Worm (Caenorhabditis elegans) whole organism, young adult: ENCODE results near the gene C44C1.1.

Experiments used
- B0336.3 ChIP-seq: fragments of 200-800 bp; sonication (Bioruptor generic); IDR thresholded peaks from 2 replicates; pipeline ENCODE4 v1.3.6; 2022; ENCODE audit warnings: missing genetic modification characterization, missing compliant biosample characterization
- C06A6.2 ChIP-seq: fragments of 200-800 bp; sonication (Bioruptor generic); conservative IDR thresholded peaks from 2 replicates; pipeline ENCODE4 v1.3.6; 2022; ENCODE audit warnings: missing genetic modification characterization, missing compliant biosample characterization
- F10E7.11 ChIP-seq: sonication (generic microtip); optimal IDR thresholded peaks from 2 replicates; lab custom pipeline; 2017; ENCODE audit warnings: mild to moderate bottlenecking, missing genetic modification characterization, moderate library complexity, missing compliant biosample characterization
- F33H1.4 ChIP-seq: fragments of 200-800 bp; sonication (Bioruptor generic); IDR thresholded peaks from 2 replicates; pipeline ENCODE4 v1.3.6; 2022; ENCODE audit warnings: missing genetic modification reagents, missing genetic modification characterization, missing compliant biosample characterization
- F37B4.10 ChIP-seq: fragments of 200-800 bp; sonication (Bioruptor generic); IDR thresholded peaks from 2 replicates; pipeline ENCODE4 v1.3.6; 2022; ENCODE audit warnings: missing genetic modification characterization, missing compliant biosample characterization
- F39B2.1 ChIP-seq: fragments of 200-800 bp; sonication (Bioruptor generic); IDR thresholded peaks from 2 replicates; pipeline ENCODE4 v1.3.6; 2022; ENCODE audit warnings: missing genetic modification reagents, missing genetic modification characterization, missing compliant biosample characterization
- K11D2.4 ChIP-seq: fragments of 200-800 bp; sonication (Bioruptor generic); IDR thresholded peaks from 2 replicates; pipeline ENCODE4 v1.3.6; 2022; ENCODE audit warnings: missing genetic modification reagents, missing genetic modification characterization, missing compliant biosample characterization
- T07F8.4 ChIP-seq: sonication (generic microtip); optimal IDR thresholded peaks from 2 replicates; lab custom pipeline; 2016; ENCODE audit warnings: mild to moderate bottlenecking, missing genetic modification characterization, moderate library complexity, missing compliant biosample characterization
- T26A5.8 ChIP-seq: sonication (generic microtip); optimal IDR thresholded peaks from 2 replicates; lab custom pipeline; 2016; ENCODE audit warnings: missing genetic modification characterization, missing compliant biosample characterization
- Y53G8AR.9 ChIP-seq: fragments of 200-800 bp; sonication (Bioruptor generic); conservative IDR thresholded peaks from 2 replicates; pipeline ENCODE4 v1.3.6; 2022; ENCODE audit warnings: missing genetic modification reagents, missing genetic modification characterization, missing compliant biosample characterization
- Y56A3A.18 ChIP-seq: fragments of 200-800 bp; sonication (Bioruptor generic); IDR thresholded peaks from 2 replicates; pipeline ENCODE4 v1.3.6; 2022; ENCODE audit warnings: missing genetic modification reagents, missing genetic modification characterization, missing compliant biosample characterization
- Y67H2A.10 ChIP-seq: fragments of 200-800 bp; sonication (Bioruptor generic); conservative IDR thresholded peaks from 2 replicates; pipeline ENCODE4 v1.3.6; 2022; ENCODE audit warnings: missing genetic modification reagents, missing genetic modification characterization, missing compliant biosample characterization
- bed-1 ChIP-seq: fragments of 200-800 bp; sonication (Bioruptor generic); IDR thresholded peaks from 2 replicates; pipeline ENCODE4 v1.3.6; 2022; ENCODE audit warnings: missing genetic modification reagents, missing genetic modification characterization, missing compliant biosample characterization
- ceh-27 ChIP-seq: fragments of 200-800 bp; sonication (Bioruptor generic); optimal IDR thresholded peaks from 2 replicates; lab custom pipeline; 2018; ENCODE audit warnings: mild to moderate bottlenecking, missing genetic modification characterization, moderate library complexity, missing compliant biosample characterization
- die-1 ChIP-seq: sonication (generic microtip); optimal IDR thresholded peaks from 2 replicates; lab custom pipeline; 2016; ENCODE audit warnings: missing genotype, mild to moderate bottlenecking, missing genetic modification characterization, missing compliant biosample characterization
- dpff-1 ChIP-seq: sonication (generic microtip); optimal IDR thresholded peaks from 2 replicates; lab custom pipeline; 2017; ENCODE audit warnings: mild to moderate bottlenecking, missing genetic modification characterization, missing compliant biosample characterization
- egl-18 ChIP-seq: fragments of 200-800 bp; sonication (Bioruptor generic); IDR thresholded peaks from 2 replicates; pipeline ENCODE4 v1.3.6; 2022; ENCODE audit warnings: missing genetic modification reagents, missing genetic modification characterization, missing compliant biosample characterization
- egl-44 ChIP-seq: fragments of 200-800 bp; sonication (Bioruptor generic); IDR thresholded peaks from 2 replicates; pipeline ENCODE4 v1.3.6; 2022; ENCODE audit warnings: missing genetic modification reagents, missing genetic modification characterization, missing compliant biosample characterization
- egrh-3 ChIP-seq: fragments of 200-800 bp; sonication (Bioruptor generic); IDR thresholded peaks from 2 replicates; pipeline ENCODE4 v1.3.6; 2022; ENCODE audit warnings: missing genetic modification reagents, missing genetic modification characterization, missing compliant biosample characterization
- ets-4 ChIP-seq: fragments of 200-800 bp; sonication (Bioruptor generic); optimal IDR thresholded peaks from 2 replicates; lab custom pipeline; 2018; ENCODE audit warnings: mild to moderate bottlenecking, missing genetic modification characterization, missing compliant biosample characterization
- fkh-3 ChIP-seq: sonication (generic microtip); optimal IDR thresholded peaks from 2 replicates; lab custom pipeline; 2016; ENCODE audit warnings: mild to moderate bottlenecking, missing genetic modification characterization, missing compliant biosample characterization
- hmg-20 ChIP-seq: fragments of 200-800 bp; sonication (Bioruptor generic); IDR thresholded peaks from 2 replicates; pipeline ENCODE4 v1.3.6; 2022; ENCODE audit warnings: missing genetic modification reagents, missing genetic modification characterization, missing compliant biosample characterization
- hrde-1 ChIP-seq: sonication (generic microtip); optimal IDR thresholded peaks from 2 replicates; lab custom pipeline; 2016; ENCODE audit warnings: missing genetic modification characterization, mild to moderate bottlenecking, missing compliant biosample characterization, moderate library complexity, missing genotype, missing genetic modification reagents, borderline replicate concordance
- hsf-1 ChIP-seq: fragments of 200-800 bp; sonication (Bioruptor generic); IDR thresholded peaks from 2 replicates; pipeline ENCODE4 v1.3.6; 2022; ENCODE audit warnings: missing genetic modification reagents, missing genetic modification characterization, missing compliant biosample characterization
- let-526 ChIP-seq: fragments of 200-800 bp; sonication (Bioruptor generic); IDR thresholded peaks from 2 replicates; pipeline ENCODE4 v1.3.6; 2022; ENCODE audit warnings: missing genetic modification reagents, missing genetic modification characterization, missing compliant biosample characterization
- let-607 ChIP-seq, 2 experiments: fragments of 200-800 bp in 1 of 2; sonication (Bioruptor generic) in 1 of 2; sonication (generic microtip) in 1 of 2; optimal IDR thresholded peaks; 2 replicates each; lab custom pipeline; 2016 to 2018; ENCODE audit warnings: mild to moderate bottlenecking in 2 of 2, missing compliant biosample characterization in 2 of 2, missing genetic modification characterization in 2 of 2, moderate library complexity in 2 of 2, missing genotype in 1 of 2
- lin-54 ChIP-seq: fragments of 200-800 bp; sonication (Bioruptor generic); optimal IDR thresholded peaks from 2 replicates; lab custom pipeline; 2018; ENCODE audit warnings: mild to moderate bottlenecking, missing genetic modification characterization, missing compliant biosample characterization
- lsy-27 ChIP-seq: sonication (generic microtip); optimal IDR thresholded peaks from 2 replicates; lab custom pipeline; 2017; ENCODE audit warnings: missing genetic modification characterization, mild to moderate bottlenecking, missing compliant biosample characterization, antibody characterized with exemption, missing genotype, borderline replicate concordance; ENCODE audit not compliant: insufficient read depth
- madf-10 ChIP-seq: sonication (generic microtip); optimal IDR thresholded peaks from 2 replicates; lab custom pipeline; 2016; ENCODE audit warnings: mild to moderate bottlenecking, missing genetic modification characterization, missing compliant biosample characterization
- madf-6 ChIP-seq: fragments of 200-800 bp; sonication (Bioruptor generic); IDR thresholded peaks from 2 replicates; pipeline ENCODE4 v1.3.6; 2022; ENCODE audit warnings: missing genetic modification reagents, missing genetic modification characterization, missing compliant biosample characterization
- madf-8 ChIP-seq: fragments of 200-800 bp; sonication (Bioruptor generic); conservative IDR thresholded peaks from 2 replicates; pipeline ENCODE4 v1.3.6; 2022; ENCODE audit warnings: missing genetic modification reagents, missing genetic modification characterization, missing compliant biosample characterization
- mes-4 ChIP-seq: sonication (generic microtip); optimal IDR thresholded peaks from 2 replicates; lab custom pipeline; 2016; ENCODE audit warnings: missing genotype, missing genetic modification characterization, missing compliant biosample characterization
- mxl-1 ChIP-seq: sonication (generic microtip); optimal IDR thresholded peaks from 2 replicates; lab custom pipeline; 2016; ENCODE audit warnings: missing genetic modification characterization, missing compliant biosample characterization
- nfya-2 ChIP-seq: fragments of 200-800 bp; sonication (Bioruptor generic); IDR thresholded peaks from 2 replicates; pipeline ENCODE4 v1.3.6; 2022; ENCODE audit warnings: missing genetic modification reagents, missing genetic modification characterization, missing compliant biosample characterization
- nfyb-1 ChIP-seq: fragments of 200-800 bp; sonication (Bioruptor generic); IDR thresholded peaks from 2 replicates; pipeline ENCODE4 v1.3.6; 2022; ENCODE audit warnings: missing genetic modification reagents, missing genetic modification characterization, missing compliant biosample characterization
- nhr-179 ChIP-seq: sonication (generic microtip); optimal IDR thresholded peaks from 2 replicates; lab custom pipeline; 2016; ENCODE audit warnings: mild to moderate bottlenecking, missing genetic modification characterization, missing compliant biosample characterization
- nhr-27 ChIP-seq: fragments of 200-800 bp; sonication (Bioruptor generic); optimal IDR thresholded peaks from 2 replicates; lab custom pipeline; 2018; ENCODE audit warnings: mild to moderate bottlenecking, missing genetic modification characterization, moderate library complexity, missing compliant biosample characterization
- nhr-90 ChIP-seq: sonication (generic microtip); optimal IDR thresholded peaks from 2 replicates; lab custom pipeline; 2016; ENCODE audit warnings: missing genotype, mild to moderate bottlenecking, missing genetic modification characterization, missing compliant biosample characterization
- rcor-1 ChIP-seq: fragments of 200-800 bp; sonication (Bioruptor generic); IDR thresholded peaks from 2 replicates; pipeline ENCODE4 v1.3.6; 2022; ENCODE audit warnings: missing genetic modification reagents, missing genetic modification characterization, missing compliant biosample characterization
- rec-8 ChIP-seq, 2 experiments: sonication (generic microtip); optimal IDR thresholded peaks; 2 replicates each; lab custom pipeline; 2016; ENCODE audit warnings: mild to moderate bottlenecking in 2 of 2, missing genetic modification characterization in 2 of 2, missing genetic modification reagents in 2 of 2, missing genotype in 2 of 2, missing biosample characterization in 1 of 2, missing compliant biosample characterization in 1 of 2, moderate library complexity in 1 of 2
- sdz-38 ChIP-seq: sonication (generic microtip); optimal IDR thresholded peaks from 2 replicates; lab custom pipeline; 2016; ENCODE audit warnings: missing genotype, missing genetic modification characterization, missing compliant biosample characterization
- sea-2 ChIP-seq: fragments of 200-800 bp; sonication (Bioruptor generic); IDR thresholded peaks from 2 replicates; pipeline ENCODE4 v1.3.6; 2022; ENCODE audit warnings: missing genetic modification characterization, missing compliant biosample characterization
- snpc-1.1 ChIP-seq: sonication (generic microtip); optimal IDR thresholded peaks from 2 replicates; lab custom pipeline; 2017; ENCODE audit warnings: missing genetic modification characterization, mild to moderate bottlenecking, missing compliant biosample characterization, antibody characterized with exemption, moderate library complexity, missing genotype, missing genetic modification reagents; ENCODE audit not compliant: insufficient read depth
- sptf-2 ChIP-seq: fragments of 200-800 bp; sonication (Bioruptor generic); optimal IDR thresholded peaks from 2 replicates; lab custom pipeline; 2018; ENCODE audit warnings: mild to moderate bottlenecking, missing genetic modification characterization, missing compliant biosample characterization
- xnd-1 ChIP-seq: sonication (generic microtip); optimal IDR thresholded peaks from 2 replicates; lab custom pipeline; 2016; ENCODE audit warnings: missing genotype, missing genetic modification reagents, missing genetic modification characterization, missing compliant biosample characterization
- ztf-18 ChIP-seq: sonication (generic microtip); optimal IDR thresholded peaks from 2 replicates; lab custom pipeline; 2016; ENCODE audit warnings: missing genotype, mild to moderate bottlenecking, missing genetic modification characterization, missing compliant biosample characterization
- ztf-28 ChIP-seq: fragments of 200-800 bp; sonication (Bioruptor generic); IDR thresholded peaks from 2 replicates; pipeline ENCODE4 v1.3.6; 2022; ENCODE audit warnings: missing genetic modification reagents, missing genetic modification characterization, missing compliant biosample characterization
- ztf-6 ChIP-seq: fragments of 200-800 bp; sonication (Bioruptor generic); IDR thresholded peaks from 2 replicates; pipeline ENCODE4 v1.3.6; 2022; ENCODE audit warnings: missing genetic modification reagents, missing genetic modification characterization, missing compliant biosample characterization

C44C1.1 gene

DNA sequence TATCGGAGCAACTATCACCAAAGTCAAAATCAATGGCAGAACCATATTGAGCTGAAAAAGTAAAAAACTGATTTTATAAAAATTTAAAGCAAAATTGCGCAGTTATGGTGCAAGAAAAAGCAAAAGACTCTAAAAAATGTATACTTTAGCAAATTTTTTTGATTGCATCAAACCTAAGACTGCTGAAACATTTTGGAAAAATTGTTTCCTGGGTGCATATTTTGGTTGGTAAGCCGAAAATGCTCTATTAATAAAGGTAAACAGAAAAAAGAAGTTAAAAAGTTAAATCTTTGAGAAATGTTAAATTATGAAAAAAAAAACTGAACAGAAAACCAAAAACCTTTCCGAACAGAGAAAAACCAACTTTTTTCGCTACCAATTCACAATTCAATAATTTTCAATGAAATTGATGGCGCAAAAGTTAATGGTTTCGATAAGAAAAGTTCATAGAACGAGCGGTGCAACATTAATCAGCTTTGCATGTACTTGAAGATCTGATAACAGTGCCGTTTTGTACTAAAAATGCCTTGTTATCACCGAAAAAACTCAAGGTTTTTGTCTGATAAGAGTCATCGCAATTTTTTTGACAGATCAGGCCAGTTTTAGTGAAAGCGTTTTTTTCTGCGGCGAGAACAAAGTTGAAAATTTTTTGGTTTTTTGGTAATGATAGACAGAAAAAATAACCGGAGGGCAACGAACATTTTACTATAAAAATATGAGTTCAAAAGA lies 2.5 kb upstream of the C44C1.1 start, which contains the start of gene abhd-3.2 (continued):
- TF ChIP-seq let-526 (GFP tag; lab: Robert Waterston, UW): no peak
- TF ChIP-seq T26A5.8 (tag; lab: Kevin White, UChicago): no peak
- TF ChIP-seq T07F8.4: no peak
- no peak for TF ChIP-seq ztf-6 (GFP tag; lab: Robert Waterston, UW)
- no peak for TF ChIP-seq sea-2
- TF ChIP-seq lsy-27: no peak
- no peak for TF ChIP-seq madf-10 (tag; lab: Kevin White, UChicago)
- TF ChIP-seq hrde-1 (tag; lab: Kevin White, UChicago): no peak
- TF ChIP-seq nhr-27: no peak
- no peak for TF ChIP-seq die-1 (tag; lab: Kevin White, UChicago)
- peak; percentile 82 for TF ChIP-seq ets-4 (GFP tag; lab: Kevin White, UChicago)
- no peak for TF ChIP-seq hmg-20 (GFP tag; lab: Robert Waterston, UW)
- TF ChIP-seq let-607 (tag; optimal IDR thresholded peaks at IDR 0.05; lab: Kevin White, UChicago): peak; percentile 2 to 45
- TF ChIP-seq sdz-38 (tag; lab: Kevin White, UChicago): no peak
- TF ChIP-seq F39B2.1 (GFP tag; lab: Robert Waterston, UW): no peak
- TF ChIP-seq xnd-1 (tag; lab: Kevin White, UChicago): no peak
- no peak for TF ChIP-seq egrh-3
- TF ChIP-seq ztf-18 (tag; lab: Kevin White, UChicago): no peak
- no peak for TF ChIP-seq madf-8
- TF ChIP-seq F37B4.10: no peak
- TF ChIP-seq egl-44 (GFP tag; lab: Robert Waterston, UW): no peak
- no peak for TF ChIP-seq nfyb-1 (GFP tag; lab: Robert Waterston, UW)
- no peak for TF ChIP-seq F10E7.11
- no peak for TF ChIP-seq lin-54 (GFP tag; lab: Kevin White, UChicago)
- no peak for TF ChIP-seq nfya-2 (GFP tag; lab: Robert Waterston, UW)
- TF ChIP-seq Y56A3A.18: no peak
- no peak for TF ChIP-seq mes-4 (tag; lab: Kevin White, UChicago)
- TF ChIP-seq F33H1.4: no peak
- TF ChIP-seq dpff-1 (tag; lab: Kevin White, UChicago): no peak
- TF ChIP-seq sptf-2 (GFP tag; lab: Kevin White, UChicago): no peak
- TF ChIP-seq nhr-179: no peak
- no peak for TF ChIP-seq bed-1 (GFP tag; lab: Robert Waterston, UW)
- TF ChIP-seq ceh-27 (GFP tag; lab: Kevin White, UChicago): no peak
- no peak for TF ChIP-seq ztf-28
- TF ChIP-seq madf-6 (GFP tag; lab: Robert Waterston, UW): no peak
- TF ChIP-seq B0336.3 (GFP tag; lab: Robert Waterston, UW): peak; percentile 44; the same call in 1 of the 2 replicates
- no peak for TF ChIP-seq hsf-1
- no peak for TF ChIP-seq rcor-1 (GFP tag; lab: Robert Waterston, UW)
- no peak for TF ChIP-seq nhr-90 (tag; lab: Kevin White, UChicago)
- no peak for TF ChIP-seq Y67H2A.10 (GFP tag; lab: Robert Waterston, UW)
- no peak for TF ChIP-seq snpc-1.1 (tag; lab: Kevin White, UChicago)
- no peak for TF ChIP-seq egl-18
- TF ChIP-seq fkh-3 (tag; lab: Kevin White, UChicago): no peak
- no peak for TF ChIP-seq rec-8 (tag; optimal IDR thresholded peaks at IDR 0.05; lab: Kevin White, UChicago)
- TF ChIP-seq Y53G8AR.9 (GFP tag; lab: Robert Waterston, UW): no peak
- no peak for TF ChIP-seq K11D2.4 (GFP tag; lab: Robert Waterston, UW)
- no peak for TF ChIP-seq mxl-1
- TF ChIP-seq C06A6.2: no peak
